Worm (Caenorhabditis elegans): ENCODE measurements around the gene srv-3.
"Not testable (repeated sequence)": the region's sequence is repeated elsewhere in the genome, so short reads cannot be mapped to it uniquely, and the experiment has no call there.

The srv-3 gene

ce11 chrV:19715419-19715818 is 6.7 kb upstream of the srv-3 start, which contains the start of gene Y43F8C.16:
Gene Y43F8C.16, minus strand, starts transcription at chrV:19715519.
- TF ChIP-seq unc-62 (GFP tag; optimal IDR thresholded peaks at IDR 0.05) (no peak), lsy-2 (tag; optimal IDR thresholded peaks at IDR 0.05) (no peak), fos-1 (tag; optimal IDR thresholded peaks at IDR 0.05) (no peak), ztf-4 (tag; optimal IDR thresholded peaks at IDR 0.05) (no peak), alr-1 (tag; optimal IDR thresholded peaks at IDR 0.05) (no peak), dmd-4 (tag; optimal IDR thresholded peaks at IDR 0.05) (no peak), zag-1 (tag; optimal IDR thresholded peaks at IDR 0.05) (no peak)

ce11 chrV:19711646-19712045 is 2.9 kb upstream of the srv-3 start, which contains the start of gene Y43F8C.23:
Gene Y43F8C.23, minus strand, starts transcription at chrV:19711746.
- TF ChIP-seq lin-13 (GFP tag; optimal IDR thresholded peaks at IDR 0.05); nhr-23 (tag; optimal IDR thresholded peaks at IDR 0.05); sma-9 (GFP tag; optimal IDR thresholded peaks at IDR 0.05); sma-9 (tag; optimal IDR thresholded peaks at IDR 0.05): not testable (repeated sequence)

DNA sequence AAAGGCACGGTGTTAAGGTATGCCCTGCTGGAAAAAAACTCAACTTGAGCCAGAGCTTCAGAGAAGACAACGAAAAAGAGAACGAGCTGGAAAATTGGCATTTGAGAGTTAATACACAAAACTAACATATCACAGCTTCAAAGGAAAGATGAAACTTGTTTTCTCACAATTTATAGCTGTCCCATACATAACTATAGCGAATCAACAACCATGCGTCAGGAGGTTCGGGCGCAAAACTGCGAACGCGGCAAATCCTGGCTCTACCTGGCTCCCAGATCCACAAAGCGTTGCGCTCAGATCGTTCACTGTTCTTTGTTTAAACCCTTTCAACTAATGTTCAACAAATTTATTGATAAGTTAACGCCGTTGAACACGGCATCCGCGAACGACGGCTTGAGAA is 1.8 kb upstream of the srv-3 start, which contains the start of gene Y43F8C.15:
Gene Y43F8C.15 (minus strand): TSS at position 101 of the 400 bp plus-strand sequence.
- not testable (repeated sequence) for TF ChIP-seq peb-1, lin-39, sem-4 (tag; optimal IDR thresholded peaks at IDR 0.05)

DNA sequence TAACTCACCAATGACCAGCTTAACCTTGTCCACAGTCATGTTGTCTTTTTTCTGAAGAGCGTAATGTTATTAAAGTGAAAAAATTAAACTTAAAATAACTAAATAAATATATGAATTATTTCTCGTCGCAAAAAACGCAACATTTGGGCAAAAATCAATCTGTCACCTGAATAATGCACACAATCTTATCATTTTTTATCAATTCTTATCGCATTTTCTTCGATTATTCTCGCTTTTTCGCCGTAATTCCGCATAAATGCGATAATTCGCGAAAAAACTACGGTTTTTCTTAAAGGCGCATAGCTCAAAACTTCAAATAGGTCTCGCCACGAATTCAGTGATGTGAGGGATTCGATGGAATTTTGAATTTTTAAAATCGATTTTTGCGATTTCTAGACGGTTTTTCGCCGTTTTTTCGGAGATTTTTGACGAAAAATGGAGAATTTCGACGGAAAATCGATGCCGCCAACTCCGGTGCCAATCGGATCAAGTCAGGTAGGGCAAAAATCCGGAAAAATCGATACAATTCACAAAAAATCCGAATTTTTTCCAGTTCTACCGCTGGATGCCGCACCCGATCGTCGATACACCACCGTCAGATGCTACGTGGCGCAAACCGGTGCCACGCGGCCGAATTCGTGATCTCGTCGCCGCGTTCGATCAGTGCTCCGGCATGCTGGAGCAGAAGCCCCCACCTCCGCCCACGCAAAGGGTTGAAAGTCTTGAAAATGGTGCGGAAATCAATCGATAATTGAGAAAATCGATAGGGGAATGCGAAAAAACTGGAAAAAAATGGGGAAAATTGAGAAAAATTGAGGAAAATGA is 11.2 kb downstream of the srv-3 start, which contains the start of the genes Y43F8C.13 and ani-3:
Gene Y43F8C.13 (minus strand): TSS at position 51 of the 825 bp plus-strand sequence.
Gene ani-3 (plus strand): TSS at position 385 of the 825 bp plus-strand sequence.
- TF ChIP-seq nhr-6 (tag; optimal IDR thresholded peaks at IDR 0.05) (no peak), R02D3.7 (tag; optimal IDR thresholded peaks at IDR 0.05) (no peak), fos-1 (tag; optimal IDR thresholded peaks at IDR 0.05) (peak; percentile 80), snpc-4 (tag; optimal IDR thresholded peaks at IDR 0.05) (no peak), unc-39 (tag; optimal IDR thresholded peaks at IDR 0.05) (no peak), lin-13 (GFP tag; optimal IDR thresholded peaks at IDR 0.05) (no peak), dmd-4 (tag; optimal IDR thresholded peaks at IDR 0.05) (no peak)

ce11 chrV:19691954-19692353 is 16.8 kb downstream of the srv-3 start:
- TF ChIP-seq egl-27 (tag; optimal IDR thresholded peaks at IDR 0.05) = no peak
- TF ChIP-seq ztf-4 (tag; optimal IDR thresholded peaks at IDR 0.05) = no peak
- no peak for TF ChIP-seq ceh-16 (tag; optimal IDR thresholded peaks at IDR 0.05)
- no peak for TF ChIP-seq sma-9 (GFP tag; optimal IDR thresholded peaks at IDR 0.05)
- no peak for TF ChIP-seq sma-9 (tag; optimal IDR thresholded peaks at IDR 0.05)
- TF ChIP-seq nhr-129 (tag; optimal IDR thresholded peaks at IDR 0.05) = no peak
- no peak for TF ChIP-seq blmp-1 (tag; optimal IDR thresholded peaks at IDR 0.05; ENCODE audit: insufficient read depth)
- no peak for TF ChIP-seq ztf-1 (GFP tag; conservative IDR thresholded peaks at IDR 0.05)
- no peak for TF ChIP-seq aly-2 (tag; optimal IDR thresholded peaks at IDR 0.05)
- no peak for TF ChIP-seq lsy-2 (tag; optimal IDR thresholded peaks at IDR 0.05)
- no peak for TF ChIP-seq unc-39 (tag; optimal IDR thresholded peaks at IDR 0.05)
- TF ChIP-seq snpc-4 (tag; optimal IDR thresholded peaks at IDR 0.05) = no peak
- no peak for TF ChIP-seq mbf-1 (tag; optimal IDR thresholded peaks at IDR 0.05)
- TF ChIP-seq nhr-25 (tag; optimal IDR thresholded peaks at IDR 0.05) = no peak
- no peak for TF ChIP-seq sem-4 (tag; optimal IDR thresholded peaks at IDR 0.05)
- TF ChIP-seq crh-2 (tag; optimal IDR thresholded peaks at IDR 0.05) = no peak
- TF ChIP-seq gmeb-1 (tag; optimal IDR thresholded peaks at IDR 0.05) = no peak
- no peak for TF ChIP-seq F13H6.1 (tag; optimal IDR thresholded peaks at IDR 0.05)
- TF ChIP-seq fos-1 (tag; optimal IDR thresholded peaks at IDR 0.05) = no peak

- TF ChIP-seq nhr-77 (tag; optimal IDR thresholded peaks at IDR 0.05) = no peak
- TF ChIP-seq lin-13 (GFP tag; optimal IDR thresholded peaks at IDR 0.05) = no peak
- no peak for TF ChIP-seq nhr-23 (tag; optimal IDR thresholded peaks at IDR 0.05)
- no peak for TF ChIP-seq zag-1 (tag; optimal IDR thresholded peaks at IDR 0.05)
- no peak for TF ChIP-seq C34F6.9 (tag; optimal IDR thresholded peaks at IDR 0.05)
Observed at ce11 chrV:19691271-19691886, 17.4 kb downstream of the srv-3 start.
